Fruit fly (Drosophila melanogaster): ENCODE data around the gene CG11537.

The CG11537 gene

dm6 chr3L:3179474-3179873 lies 36.2 kb upstream of the CG11537 start (continued):
- TF ChIP-seq CG8089 (GFP tag; optimal IDR thresholded peaks at IDR 0.05) = peak; percentile 61
- peak; percentile 97 for TF ChIP-seq sens (GFP tag)
- TF ChIP-seq CG7928 (GFP tag; optimal IDR thresholded peaks at IDR 0.05) = peak; percentile 51
- TF ChIP-seq crp (GFP tag; optimal IDR thresholded peaks at IDR 0.05) = peak in 1 of 2 experiments; percentile 2
- TF ChIP-seq schlank (tag; optimal IDR thresholded peaks at IDR 0.05) = peak; percentile 68
- peak; percentile 82 for TF ChIP-seq Camta (GFP tag; optimal IDR thresholded peaks at IDR 0.05)
- TF ChIP-seq CG10431 (GFP tag; optimal IDR thresholded peaks at IDR 0.05) = peak; percentile 11
- TF ChIP-seq Dp (GFP tag; optimal IDR thresholded peaks at IDR 0.05) = no peak
- peak; percentile 89 for TF ChIP-seq ci (GFP tag; IDR thresholded peaks at IDR 0.05)
- peak; percentile 83 for TF ChIP-seq gsb-n (tag; optimal IDR thresholded peaks at IDR 0.05)
- peak; percentile 48 for TF ChIP-seq CG2116 (GFP tag; optimal IDR thresholded peaks at IDR 0.05)
- TF ChIP-seq CG10979 (tag; optimal IDR thresholded peaks at IDR 0.05) = peak; percentile 92
- peak; percentile 27 for TF ChIP-seq TFAM (GFP tag; optimal IDR thresholded peaks at IDR 0.05)
- peak; percentile 90 for TF ChIP-seq Atf6 (GFP tag; IDR thresholded peaks at IDR 0.05)
- TF ChIP-seq Lhr (GFP tag; optimal IDR thresholded peaks at IDR 0.05) = peak; percentile 34
- peak; percentile 69 for TF ChIP-seq CG18011 (GFP tag; optimal IDR thresholded peaks at IDR 0.05)
- peak; percentile 86 for TF ChIP-seq caup (GFP tag; optimal IDR thresholded peaks at IDR 0.05; ENCODE audit: severe bottlenecking)
- TF ChIP-seq Rfx (GFP tag; IDR thresholded peaks at IDR 0.05) = peak; percentile 94
- TF ChIP-seq Six4 (GFP tag; optimal IDR thresholded peaks at IDR 0.05) = peak; percentile 82
- TF ChIP-seq Poxn (GFP tag; IDR thresholded peaks at IDR 0.05) = peak; percentile 68
- peak; percentile 78 for TF ChIP-seq CG13775 (GFP tag; optimal IDR thresholded peaks at IDR 0.05)
- TF ChIP-seq klu (GFP tag; IDR thresholded peaks at IDR 0.05) = peak; percentile 62
- TF ChIP-seq insv (GFP tag; optimal IDR thresholded peaks at IDR 0.05) = no peak
- TF ChIP-seq Mes4 (GFP tag; optimal IDR thresholded peaks at IDR 0.05) = peak; percentile 60
- no peak for TF ChIP-seq CG3163 (GFP tag; optimal IDR thresholded peaks at IDR 0.05)
- peak; percentile 70; the same call in 2 of the 3 replicates for TF ChIP-seq so (GFP tag; IDR thresholded peaks at IDR 0.05)
- TF ChIP-seq HLH3B (GFP tag; IDR thresholded peaks at IDR 0.05) = peak; percentile 86
- peak; percentile 48; the same call in 1 of the 3 replicates for TF ChIP-seq CG2889 (GFP tag; IDR thresholded peaks at IDR 0.05)
- TF ChIP-seq H15 (GFP tag; IDR thresholded peaks at IDR 0.05) = peak; percentile 89
- peak; percentile 62 for TF ChIP-seq ERR (GFP tag; optimal IDR thresholded peaks at IDR 0.05)
- TF ChIP-seq CG4617 (GFP tag; optimal IDR thresholded peaks at IDR 0.05; ENCODE audit: borderline replicate concordance) = no peak
- peak; percentile 94 for TF ChIP-seq unpg (GFP tag; optimal IDR thresholded peaks at IDR 0.05)
- peak; percentile 82 for TF ChIP-seq CG31224 (GFP tag; IDR thresholded peaks at IDR 0.05)
- TF ChIP-seq CG7271 (tag; optimal IDR thresholded peaks at IDR 0.05) = peak; percentile 55
- TF ChIP-seq CG15514 (GFP tag; optimal IDR thresholded peaks at IDR 0.05) = peak; percentile 82
- TF ChIP-seq CG6765 (GFP tag; optimal IDR thresholded peaks at IDR 0.05) = peak; percentile 84
- TF ChIP-seq scrt (GFP tag; optimal IDR thresholded peaks at IDR 0.05) = no peak
- TF ChIP-seq CG30403 (GFP tag; optimal IDR thresholded peaks at IDR 0.05) = peak; percentile 86
- no peak for TF ChIP-seq Hey (tag; optimal IDR thresholded peaks at IDR 0.05)
- TF ChIP-seq CG9876 (GFP tag; optimal IDR thresholded peaks at IDR 0.05) = no peak
- peak; percentile 87 for TF ChIP-seq fd96Cb (tag; optimal IDR thresholded peaks at IDR 0.05)
- peak; percentile 94 for TF ChIP-seq Ada2b (GFP tag; IDR thresholded peaks at IDR 0.05)
- no peak for TF ChIP-seq CG4282 (GFP tag; optimal IDR thresholded peaks at IDR 0.05)
- no peak for TF ChIP-seq dmrt99B (tag; optimal IDR thresholded peaks at IDR 0.05)
- TF ChIP-seq esg (GFP tag; conservative IDR thresholded peaks at IDR 0.05) = peak; percentile 71
- TF ChIP-seq Dek (tag; optimal IDR thresholded peaks at IDR 0.05) = peak; percentile 80
- TF ChIP-seq cas (GFP tag; IDR thresholded peaks at IDR 0.05) = peak; percentile 83
- peak; percentile 62 for TF ChIP-seq Hr3 (GFP tag; optimal IDR thresholded peaks at IDR 0.05)
- no peak for TF ChIP-seq pros (GFP tag; optimal IDR thresholded peaks at IDR 0.05)
- TF ChIP-seq nom (GFP tag; optimal IDR thresholded peaks at IDR 0.05) = peak; percentile 86
- peak; percentile 83 for TF ChIP-seq croc (GFP tag; conservative IDR thresholded peaks at IDR 0.05)

Data from whole organism, embryonic.